Worm (Caenorhabditis elegans) whole organism, late embryonic: ENCODE measurements around the gene fbxc-32.

Source experiments
- T23F11.4 ChIP-seq: fragments of 200-800 bp; sonication (Bioruptor generic); optimal IDR thresholded peaks from 2 replicates; lab custom pipeline; 2018; ENCODE audit warnings: mild to moderate bottlenecking, missing genetic modification characterization, missing compliant biosample characterization
- ama-1 ChIP-seq: fragments of 150-350 bp; optimal IDR thresholded peaks from 2 replicates; lab custom pipeline; 2014
- fkh-10 ChIP-seq: fragments of 150-350 bp; optimal IDR thresholded peaks from 2 replicates; lab custom pipeline; 2014; ENCODE audit warnings: missing biosample characterization, missing genetic modification reagents, missing genetic modification characterization
- hlh-15 ChIP-seq: sonication (generic microtip); optimal IDR thresholded peaks from 2 replicates; lab custom pipeline; 2016; ENCODE audit warnings: missing genetic modification characterization, missing compliant biosample characterization
- hlh-6 ChIP-seq: sonication (generic microtip); optimal IDR thresholded peaks from 2 replicates; lab custom pipeline; 2016; ENCODE audit warnings: missing genotype, missing genetic modification characterization, missing compliant biosample characterization
- lim-6 ChIP-seq: sonication (generic microtip); optimal IDR thresholded peaks from 2 replicates; lab custom pipeline; 2016; ENCODE audit warnings: missing genetic modification characterization, missing compliant biosample characterization
- pat-9 ChIP-seq: fragments of 200-800 bp; sonication (Bioruptor generic); optimal IDR thresholded peaks from 2 replicates; lab custom pipeline; 2018; ENCODE audit warnings: mild to moderate bottlenecking, missing genetic modification characterization, moderate library complexity, missing compliant biosample characterization
- pha-2 ChIP-seq: sonication (generic microtip); optimal IDR thresholded peaks from 2 replicates; lab custom pipeline; 2017; ENCODE audit warnings: mild to moderate bottlenecking, missing genetic modification characterization, missing compliant biosample characterization

ce11 chrII:913222-913722 lies 34.7 kb downstream of the fbxc-32 start, which contains the start of gene fbxc-33:
- no peak for TF ChIP-seq ama-1
- TF ChIP-seq fkh-10: no peak
- TF ChIP-seq hlh-15 (tag; lab: Kevin White, UChicago): no peak
- no peak for TF ChIP-seq T23F11.4
- TF ChIP-seq lim-6 (tag; lab: Kevin White, UChicago): no peak
- TF ChIP-seq pha-2 (tag; lab: Kevin White, UChicago): no peak
- TF ChIP-seq hlh-6: no peak
- no peak for TF ChIP-seq pat-9 (tag; lab: Kevin White, UChicago)
